Fruit fly (Drosophila melanogaster) whole organism, embryonic: ENCODE results near the gene Irk1.

ENCODE experiments used
- ATbp ChIP-seq: fragments of 200-800 bp; sonication (Bioruptor generic); optimal IDR thresholded peaks from 2 replicates; lab custom pipeline; 2017; ENCODE audit warnings: missing biosample characterization, mild to moderate bottlenecking, missing genetic modification characterization, missing genetic modification reagents
- B-H1 ChIP-seq: fragments of 200-800 bp; sonication (Bioruptor generic); IDR thresholded peaks from 3 replicates; pipeline ENCODE4 v1.3.6; 2022; ENCODE audit warnings: missing biosample characterization, missing genetic modification characterization
- CG10147 ChIP-seq: fragments of 200-800 bp; sonication (Bioruptor generic); optimal IDR thresholded peaks from 2 replicates; lab custom pipeline; 2019; ENCODE audit warnings: missing biosample characterization, mild to moderate bottlenecking, missing genetic modification characterization, moderate library complexity
- CG1024 ChIP-seq: fragments of 200-800 bp; sonication (Bioruptor generic); IDR thresholded peaks from 2 replicates; pipeline ENCODE4 v1.3.6; 2022; ENCODE audit warnings: missing biosample characterization, missing genetic modification characterization
- CG10654 ChIP-seq: fragments of 200-800 bp; sonication (Bioruptor generic); optimal IDR thresholded peaks from 2 replicates; lab custom pipeline; 2016; ENCODE audit warnings: missing biosample characterization, missing genetic modification characterization
- CG11723 ChIP-seq: fragments of 200-800 bp; sonication (Bioruptor generic); optimal IDR thresholded peaks from 2 replicates; lab custom pipeline; 2017; ENCODE audit warnings: missing biosample characterization, mild to moderate bottlenecking, missing genetic modification characterization
- CG13296 ChIP-seq: fragments of 200-800 bp; sonication (Bioruptor generic); optimal IDR thresholded peaks from 3 replicates; lab custom pipeline; 2018; ENCODE audit warnings: missing biosample characterization, mild to moderate bottlenecking, missing genetic modification characterization
- CG13775 ChIP-seq: fragments of 200-800 bp; sonication (Bioruptor generic); optimal IDR thresholded peaks from 3 replicates; lab custom pipeline; 2017; ENCODE audit warnings: missing biosample characterization, mild to moderate bottlenecking, missing genetic modification characterization
- CG1529 ChIP-seq: fragments of 200-800 bp; sonication (Bioruptor generic); optimal IDR thresholded peaks from 3 replicates; lab custom pipeline; 2018; ENCODE audit warnings: missing biosample characterization, missing genetic modification characterization
- CG15601 ChIP-seq: fragments of 200-800 bp; sonication (Bioruptor generic); optimal IDR thresholded peaks from 3 replicates; lab custom pipeline; 2019; ENCODE audit warnings: missing biosample characterization, mild to moderate bottlenecking, missing genetic modification characterization, moderate library complexity
- CG1792 ChIP-seq: fragments of 200-800 bp; sonication (Bioruptor generic); optimal IDR thresholded peaks from 2 replicates; lab custom pipeline; 2016; ENCODE audit warnings: missing biosample characterization, missing genetic modification characterization
- CG1832 ChIP-seq: fragments of 200-800 bp; sonication (Bioruptor generic); optimal IDR thresholded peaks from 2 replicates; lab custom pipeline; 2017; ENCODE audit warnings: missing biosample characterization, mild to moderate bottlenecking, missing genetic modification characterization, inconsistent platforms
- CG2116 ChIP-seq: fragments of 200-800 bp; sonication (Bioruptor generic); optimal IDR thresholded peaks from 3 replicates; lab custom pipeline; 2018; ENCODE audit warnings: missing biosample characterization, mild to moderate bottlenecking, missing genetic modification characterization
- CG2129 ChIP-seq: fragments of 200-800 bp; sonication (Bioruptor generic); IDR thresholded peaks from 2 replicates; pipeline ENCODE4 v1.3.6; 2022; ENCODE audit warnings: missing biosample characterization, missing genetic modification characterization; ENCODE audit not compliant: partially characterized antibody
- CG2199 ChIP-seq: fragments of 200-800 bp; sonication (Bioruptor generic); IDR thresholded peaks from 3 replicates; pipeline ENCODE4 v1.3.6; 2022; ENCODE audit warnings: missing biosample characterization, missing genetic modification characterization
- CG3281 ChIP-seq: fragments of 200-800 bp; sonication (Bioruptor generic); optimal IDR thresholded peaks from 3 replicates; lab custom pipeline; 2017; ENCODE audit warnings: missing biosample characterization, mild to moderate bottlenecking, missing genetic modification characterization
- CG34422 ChIP-seq: fragments of 200-800 bp; sonication (Bioruptor generic); IDR thresholded peaks from 3 replicates; pipeline ENCODE4 v1.3.6; 2022; ENCODE audit warnings: missing biosample characterization, missing genetic modification characterization
- CG4360 ChIP-seq: fragments of 200-800 bp; sonication (Bioruptor generic); IDR thresholded peaks from 2 replicates; pipeline ENCODE4 v1.3.6; 2022; ENCODE audit warnings: missing biosample characterization, missing genetic modification characterization
- CG4820 ChIP-seq: fragments of 200-800 bp; sonication (Bioruptor generic); optimal IDR thresholded peaks from 3 replicates; lab custom pipeline; 2016; ENCODE audit warnings: missing biosample characterization, missing genetic modification characterization
- CG6175 ChIP-seq: fragments of 200-800 bp; sonication (Bioruptor generic); IDR thresholded peaks from 3 replicates; pipeline ENCODE4 v1.3.6; 2022; ENCODE audit warnings: missing biosample characterization, missing genetic modification characterization
- CG6813 ChIP-seq: fragments of 200-800 bp; sonication (Bioruptor generic); optimal IDR thresholded peaks from 2 replicates; lab custom pipeline; 2017; ENCODE audit warnings: missing biosample characterization, missing genetic modification characterization, mild to moderate bottlenecking, moderate library complexity, missing genetic modification reagents
- CG8478 ChIP-seq: fragments of >200 bp; optimal IDR thresholded peaks from 2 replicates; lab custom pipeline; 2018
- CG9932 ChIP-seq: fragments of 200-800 bp; sonication (Bioruptor generic); IDR thresholded peaks from 2 replicates; pipeline ENCODE4 v1.3.6; 2022; ENCODE audit warnings: missing biosample characterization, missing genetic modification characterization
- Doc2 ChIP-seq: fragments of 200-800 bp; sonication (Bioruptor generic); IDR thresholded peaks from 2 replicates; pipeline ENCODE4 v1.3.6; 2022; ENCODE audit warnings: missing biosample characterization, missing genetic modification characterization
- Doc3 ChIP-seq: fragments of 200-800 bp; sonication (Bioruptor generic); IDR thresholded peaks from 3 replicates; pipeline ENCODE4 v1.3.6; 2022; ENCODE audit warnings: missing biosample characterization, missing genetic modification characterization; ENCODE audit not compliant: partially characterized antibody
- Dp ChIP-seq: fragments of 200-800 bp; sonication (Bioruptor generic); optimal IDR thresholded peaks from 2 replicates; lab custom pipeline; 2018; ENCODE audit warnings: missing biosample characterization, mild to moderate bottlenecking, missing genetic modification characterization, moderate library complexity
- Hand ChIP-seq: fragments of 200-800 bp; sonication (Bioruptor generic); optimal IDR thresholded peaks from 2 replicates; lab custom pipeline; 2017; ENCODE audit warnings: mild to moderate bottlenecking, missing biosample characterization, missing genetic modification reagents, missing genetic modification characterization
- Lim3 ChIP-seq: fragments of 200-800 bp; sonication (Bioruptor generic); IDR thresholded peaks from 2 replicates; pipeline ENCODE4 v1.3.6; 2022; ENCODE audit warnings: missing biosample characterization, missing genetic modification characterization
- Mes4 ChIP-seq: fragments of 200-800 bp; sonication (Bioruptor generic); optimal IDR thresholded peaks from 2 replicates; lab custom pipeline; 2016; ENCODE audit warnings: missing biosample characterization, missing genetic modification characterization
- Myb ChIP-seq: fragments of 200-800 bp; sonication (Bioruptor generic); optimal IDR thresholded peaks from 2 replicates; lab custom pipeline; 2016; ENCODE audit warnings: missing biosample characterization, missing genetic modification characterization
- NK7.1 ChIP-seq: fragments of 200-800 bp; sonication (Bioruptor generic); optimal IDR thresholded peaks from 3 replicates; lab custom pipeline; 2016; ENCODE audit warnings: missing biosample characterization, missing genetic modification characterization
- Rfx ChIP-seq: fragments of 200-800 bp; sonication (Bioruptor generic); IDR thresholded peaks from 2 replicates; pipeline ENCODE4 v1.3.6; 2022; ENCODE audit warnings: missing biosample characterization, missing genetic modification characterization
- Side ChIP-seq: fragments of 200-800 bp; sonication (Bioruptor generic); optimal IDR thresholded peaks from 2 replicates; lab custom pipeline; 2016; ENCODE audit warnings: missing biosample characterization, missing genetic modification characterization
- Trl ChIP-seq, 3 experiments: fragments of >200 bp in 2 of 3; fragments of 200-800 bp in 1 of 3; sonication (Bioruptor generic) in 1 of 3; optimal IDR thresholded peaks; 2 replicates in 1 of 3; 3 replicates in 2 of 3; lab custom pipeline; 2016 to 2017; ENCODE audit warnings: missing biosample characterization in 1 of 3, missing genetic modification characterization in 1 of 3
- aop ChIP-seq: fragments of 200-800 bp; sonication (Bioruptor generic); IDR thresholded peaks from 2 replicates; pipeline ENCODE4 v1.3.6; 2022; ENCODE audit warnings: missing biosample characterization, missing genetic modification characterization
- az2 ChIP-seq: fragments of 200-800 bp; sonication (Bioruptor generic); optimal IDR thresholded peaks from 3 replicates; lab custom pipeline; 2016; ENCODE audit warnings: missing biosample characterization, missing genetic modification characterization
- cas ChIP-seq: fragments of 200-800 bp; sonication (Bioruptor generic); IDR thresholded peaks from 2 replicates; pipeline ENCODE4 v1.3.6; 2022; ENCODE audit warnings: missing biosample characterization, missing genetic modification characterization
- corto ChIP-seq: fragments of 200-800 bp; sonication (Bioruptor generic); optimal IDR thresholded peaks from 2 replicates; lab custom pipeline; 2016; ENCODE audit warnings: missing biosample characterization, mild to moderate bottlenecking, missing genetic modification characterization, moderate library complexity
- crc ChIP-seq: fragments of 200-800 bp; sonication (Bioruptor generic); optimal IDR thresholded peaks from 2 replicates; lab custom pipeline; 2016; ENCODE audit warnings: missing biosample characterization, missing genetic modification characterization
- crp ChIP-seq, 2 experiments: fragments of 200-800 bp; sonication (Bioruptor generic); optimal IDR thresholded peaks; 2 replicates in 1 of 2; 3 replicates in 1 of 2; lab custom pipeline; 2017; ENCODE audit warnings: missing biosample characterization in 2 of 2, missing genetic modification characterization in 2 of 2, mild to moderate bottlenecking in 1 of 2, moderate library complexity in 1 of 2
- gfzf ChIP-seq: fragments of 200-800 bp; sonication (Bioruptor generic); optimal IDR thresholded peaks from 2 replicates; lab custom pipeline; 2016; ENCODE audit warnings: missing biosample characterization, mild to moderate bottlenecking, missing genetic modification characterization, moderate library complexity
- nerfin-2 ChIP-seq: fragments of 200-800 bp; sonication (Bioruptor generic); IDR thresholded peaks from 2 replicates; pipeline ENCODE4 v1.3.6; 2022; ENCODE audit warnings: missing biosample characterization, missing genetic modification characterization; ENCODE audit not compliant: partially characterized antibody
- odd ChIP-seq: fragments of 200-800 bp; sonication (Bioruptor generic); optimal IDR thresholded peaks from 2 replicates; lab custom pipeline; 2017; ENCODE audit warnings: missing biosample characterization, mild to moderate bottlenecking, missing genetic modification characterization
- p53 ChIP-seq: fragments of 200-800 bp; sonication (Bioruptor generic); optimal IDR thresholded peaks from 2 replicates; lab custom pipeline; 2016; ENCODE audit warnings: missing biosample characterization, missing genetic modification characterization
- peb ChIP-seq: fragments of 200-800 bp; sonication (Bioruptor generic); IDR thresholded peaks from 2 replicates; pipeline ENCODE4 v1.3.6; 2022; ENCODE audit warnings: missing biosample characterization, missing genetic modification characterization
- sim ChIP-seq: fragments of 200-800 bp; sonication (Bioruptor generic); IDR thresholded peaks from 2 replicates; pipeline ENCODE4 v1.3.6; 2022; ENCODE audit warnings: missing biosample characterization, missing genetic modification characterization
- stc ChIP-seq: fragments of 200-800 bp; sonication (Bioruptor generic); IDR thresholded peaks from 2 replicates; pipeline ENCODE4 v1.3.6; 2022; ENCODE audit warnings: missing biosample characterization, missing genetic modification characterization
- tx ChIP-seq: fragments of 200-800 bp; sonication (Bioruptor generic); optimal IDR thresholded peaks from 2 replicates; lab custom pipeline; 2016; ENCODE audit warnings: missing biosample characterization, missing genetic modification characterization
- unc-4 ChIP-seq: fragments of 200-800 bp; sonication (Bioruptor generic); IDR thresholded peaks from 2 replicates; pipeline ENCODE4 v1.3.6; 2022; ENCODE audit warnings: missing biosample characterization, missing genetic modification characterization; ENCODE audit not compliant: partially characterized antibody
- zf30C ChIP-seq: fragments of 200-800 bp; sonication (Bioruptor generic); optimal IDR thresholded peaks from 3 replicates; lab custom pipeline; 2018; ENCODE audit warnings: missing biosample characterization, mild to moderate bottlenecking, missing genetic modification characterization

Gene Irk1

dm6 chr3R:23221003-23221679 lies 53.0 kb downstream of the Irk1 start (continued):
- TF ChIP-seq Hand (GFP tag; lab: Kevin White, UChicago): no peak
- no peak for TF ChIP-seq Rfx
- TF ChIP-seq gfzf (GFP tag; lab: Kevin White, UChicago): no peak
- TF ChIP-seq CG6813: no peak
- TF ChIP-seq stc (GFP tag; lab: Robert Waterston, UW): 0 out of 2 replicates have a peak, but pooled peaks have one; percentile 13
- no peak for TF ChIP-seq nerfin-2
- 0 out of 2 replicates have a peak, but pooled peaks have one; percentile 12 for TF ChIP-seq CG9932
- no peak for TF ChIP-seq CG4820
- TF ChIP-seq Mes4 (GFP tag; lab: Kevin White, UChicago): no peak
- no peak for TF ChIP-seq NK7.1 (GFP tag; lab: Kevin White, UChicago)
- peak; percentile 36 for TF ChIP-seq CG3281 (GFP tag; lab: Kevin White, UChicago)
- TF ChIP-seq Doc3 (GFP tag; lab: Robert Waterston, UW): 0 out of 3 replicates have a peak, but pooled peaks have one; percentile 10
- no peak for TF ChIP-seq unc-4
- TF ChIP-seq peb (GFP tag; lab: Robert Waterston, UW): no peak
- no peak for TF ChIP-seq CG2199 (GFP tag; lab: Robert Waterston, UW)
- no peak for TF ChIP-seq cas (GFP tag; lab: Robert Waterston, UW)
- TF ChIP-seq CG2129 (GFP tag; lab: Robert Waterston, UW): no peak
- no peak for TF ChIP-seq CG1024 (GFP tag; lab: Robert Waterston, UW)
- TF ChIP-seq crp (GFP tag; optimal IDR thresholded peaks at IDR 0.05; lab: Kevin White, UChicago): peak in 1 of 2 experiments; percentile 66
- TF ChIP-seq odd (GFP tag; lab: Kevin White, UChicago): no peak
- no peak for TF ChIP-seq CG15601 (tag; lab: Kevin White, UChicago)
- TF ChIP-seq CG13296 (GFP tag; lab: Kevin White, UChicago): peak; percentile 17
- TF ChIP-seq CG10654 (GFP tag; lab: Kevin White, UChicago): no peak
- no peak for TF ChIP-seq crc (GFP tag; lab: Kevin White, UChicago)
- TF ChIP-seq zf30C (GFP tag; lab: Kevin White, UChicago): no peak
- TF ChIP-seq CG1529 (GFP tag; lab: Kevin White, UChicago): no peak
- peak; percentile 36; the same call in 1 of the 3 replicates for TF ChIP-seq CG34422
- peak; percentile 85 for TF ChIP-seq CG8478 (lab: Kevin White, UChicago)
- TF ChIP-seq CG4360 (GFP tag; lab: Robert Waterston, UW): peak; percentile 77
- TF ChIP-seq Side: no peak
- TF ChIP-seq Dp (GFP tag; lab: Kevin White, UChicago): no peak
- TF ChIP-seq az2 (GFP tag; lab: Kevin White, UChicago): no peak
- TF ChIP-seq Lim3 (GFP tag; lab: Robert Waterston, UW): no peak
- TF ChIP-seq Trl (optimal IDR thresholded peaks at IDR 0.05; lab: Kevin White, UChicago): peak; percentile 42 to 59
- no peak for TF ChIP-seq Trl (GFP tag; optimal IDR thresholded peaks at IDR 0.05; lab: Kevin White, UChicago)
- no peak for TF ChIP-seq CG13775
- 0 out of 3 replicates have a peak, but pooled peaks have one; percentile 47 for TF ChIP-seq CG6175 (GFP tag; lab: Robert Waterston, UW)
- no peak for TF ChIP-seq ATbp (GFP tag; lab: Kevin White, UChicago)
- peak; percentile 78 for TF ChIP-seq CG1832 (GFP tag; lab: Kevin White, UChicago)
- TF ChIP-seq B-H1 (GFP tag; lab: Robert Waterston, UW): no peak
- TF ChIP-seq Myb (GFP tag; lab: Kevin White, UChicago): no peak
- TF ChIP-seq CG2116: no peak
- TF ChIP-seq Doc2 (GFP tag; lab: Robert Waterston, UW): no peak
- no peak for TF ChIP-seq CG1792 (GFP tag; lab: Kevin White, UChicago)
- no peak for TF ChIP-seq aop
- no peak for TF ChIP-seq sim (GFP tag; lab: Robert Waterston, UW)
- no peak for TF ChIP-seq corto
- no peak for TF ChIP-seq CG10147
- TF ChIP-seq p53 (GFP tag; lab: Kevin White, UChicago): no peak
- no peak for TF ChIP-seq tx (GFP tag; lab: Kevin White, UChicago)
- no peak for TF ChIP-seq CG11723 (GFP tag; lab: Kevin White, UChicago)
